Worm (Caenorhabditis elegans): ENCODE data around the gene srt-12.
"Not testable (repeated sequence)": the region's sequence is repeated elsewhere in the genome, so short reads cannot be mapped to it uniquely, and the experiment has no call there.

srt-12 gene

ce11 chrV:4219342-4219741, 23.0 kb downstream of the srt-12 start, which contains the start of gene nlp-9:
Gene nlp-9 (plus strand): TSS chrV:4219642.
- TF ChIP-seq ama-1 (optimal IDR thresholded peaks at IDR 0.05), result no peak
- no peak for TF ChIP-seq tbx-37 (GFP tag; conservative IDR thresholded peaks at IDR 0.05)
- TF ChIP-seq ets-7 (tag; optimal IDR thresholded peaks at IDR 0.05), result no peak
- no peak for TF ChIP-seq sea-1 (GFP tag; conservative IDR thresholded peaks at IDR 0.05)
- no peak for TF ChIP-seq F13C5.2 (tag; optimal IDR thresholded peaks at IDR 0.05)
- TF ChIP-seq tra-4 (tag; optimal IDR thresholded peaks at IDR 0.05), result no peak
- no peak for TF ChIP-seq tbx-11 (GFP tag; IDR thresholded peaks at IDR 0.05)
- no peak for TF ChIP-seq hmbx-1 (tag; optimal IDR thresholded peaks at IDR 0.05)
- TF ChIP-seq scrt-1 (GFP tag; IDR thresholded peaks at IDR 0.05), result no peak
- no peak for TF ChIP-seq flt-1 (GFP tag; IDR thresholded peaks at IDR 0.05)
- TF ChIP-seq ceh-13 (GFP tag; optimal IDR thresholded peaks at IDR 0.05), result no peak
- TF ChIP-seq aly-1 (tag; optimal IDR thresholded peaks at IDR 0.05), result no peak
- TF ChIP-seq ceh-36 (tag; optimal IDR thresholded peaks at IDR 0.05), result no peak
- TF ChIP-seq hnd-1 (tag; optimal IDR thresholded peaks at IDR 0.05), result no peak
- no peak for TF ChIP-seq hmg-4 (GFP tag; optimal IDR thresholded peaks at IDR 0.05)
- TF ChIP-seq pes-1 (GFP tag; IDR thresholded peaks at IDR 0.05), result no peak
- TF ChIP-seq B0310.2 (tag; optimal IDR thresholded peaks at IDR 0.05), result no peak

- TF ChIP-seq hmbx-1 (tag; optimal IDR thresholded peaks at IDR 0.05), result no peak
- TF ChIP-seq aly-1 (tag; optimal IDR thresholded peaks at IDR 0.05), result no peak
- TF ChIP-seq pes-1 (GFP tag; IDR thresholded peaks at IDR 0.05), result no peak
- TF ChIP-seq scrt-1 (GFP tag; IDR thresholded peaks at IDR 0.05), result no peak
- no peak for TF ChIP-seq F13C5.2 (tag; optimal IDR thresholded peaks at IDR 0.05)
- no peak for TF ChIP-seq ceh-13 (GFP tag; optimal IDR thresholded peaks at IDR 0.05)
- no peak for TF ChIP-seq hmg-4 (GFP tag; optimal IDR thresholded peaks at IDR 0.05)
Measured at ce11 chrV:4218268-4218667, 24.1 kb downstream of the srt-12 start.

- no peak for TF ChIP-seq ceh-36 (tag; optimal IDR thresholded peaks at IDR 0.05)
- no peak for TF ChIP-seq tbx-37 (GFP tag; conservative IDR thresholded peaks at IDR 0.05)
- no peak for TF ChIP-seq tra-4 (tag; optimal IDR thresholded peaks at IDR 0.05)
- TF ChIP-seq hnd-1 (tag; optimal IDR thresholded peaks at IDR 0.05), result no peak
- no peak for TF ChIP-seq F13C5.2 (tag; optimal IDR thresholded peaks at IDR 0.05)
- no peak for TF ChIP-seq hmg-4 (GFP tag; optimal IDR thresholded peaks at IDR 0.05)
Measured at ce11 chrV:4216902-4217301, 25.4 kb downstream of the srt-12 start.

- TF ChIP-seq hmbx-1 (tag; optimal IDR thresholded peaks at IDR 0.05); flt-1 (GFP tag; IDR thresholded peaks at IDR 0.05); ceh-13 (GFP tag; optimal IDR thresholded peaks at IDR 0.05): not testable (repeated sequence)
Measured at ce11 chrV:4215856-4216255, 26.5 kb downstream of the srt-12 start, which contains the start of gene H43I07.4. Gene H43I07.4 (plus strand): TSS chrV:4216156.

- TF ChIP-seq aly-1 (tag; optimal IDR thresholded peaks at IDR 0.05), result no peak
- no peak for TF ChIP-seq sea-1 (GFP tag; conservative IDR thresholded peaks at IDR 0.05)
- no peak for TF ChIP-seq hmg-4 (GFP tag; optimal IDR thresholded peaks at IDR 0.05)
- no peak for TF ChIP-seq ama-1 (optimal IDR thresholded peaks at IDR 0.05)
- TF ChIP-seq ceh-13 (GFP tag; optimal IDR thresholded peaks at IDR 0.05), result no peak
- TF ChIP-seq flt-1 (GFP tag; IDR thresholded peaks at IDR 0.05), result no peak
- no peak for TF ChIP-seq tbx-37 (GFP tag; conservative IDR thresholded peaks at IDR 0.05)
- no peak for TF ChIP-seq B0310.2 (tag; optimal IDR thresholded peaks at IDR 0.05)
- TF ChIP-seq tbx-11 (GFP tag; IDR thresholded peaks at IDR 0.05), result no peak
Measured at ce11 chrV:4211521-4211920, 30.8 kb downstream of the srt-12 start.

- TF ChIP-seq tbx-11 (GFP tag; IDR thresholded peaks at IDR 0.05) (no peak), flt-1 (GFP tag; IDR thresholded peaks at IDR 0.05) (no peak), scrt-1 (GFP tag; IDR thresholded peaks at IDR 0.05) (no peak), tra-4 (tag; optimal IDR thresholded peaks at IDR 0.05) (no peak), aly-1 (tag; optimal IDR thresholded peaks at IDR 0.05) (no peak), ama-1 (optimal IDR thresholded peaks at IDR 0.05) (no peak), F13C5.2 (tag; optimal IDR thresholded peaks at IDR 0.05) (no peak), hnd-1 (tag; optimal IDR thresholded peaks at IDR 0.05) (no peak), pes-1 (GFP tag; IDR thresholded peaks at IDR 0.05) (no peak), sea-1 (GFP tag; conservative IDR thresholded peaks at IDR 0.05) (no peak), hmg-4 (GFP tag; optimal IDR thresholded peaks at IDR 0.05) (no peak), tbx-37 (GFP tag; conservative IDR thresholded peaks at IDR 0.05) (no peak), ceh-36 (tag; optimal IDR thresholded peaks at IDR 0.05) (no peak), ceh-13 (GFP tag; optimal IDR thresholded peaks at IDR 0.05) (no peak)
Measured at ce11 chrV:4204421-4204820, 37.9 kb downstream of the srt-12 start, which contains the start of gene H43I07.1. Gene H43I07.1 (plus strand): TSS chrV:4204721.

- no peak for TF ChIP-seq tbx-37 (GFP tag; conservative IDR thresholded peaks at IDR 0.05)
- TF ChIP-seq tbx-11 (GFP tag; IDR thresholded peaks at IDR 0.05), result no peak
- no peak for TF ChIP-seq hmg-4 (GFP tag; optimal IDR thresholded peaks at IDR 0.05)
- TF ChIP-seq F13C5.2 (tag; optimal IDR thresholded peaks at IDR 0.05), result no peak
- no peak for TF ChIP-seq tra-4 (tag; optimal IDR thresholded peaks at IDR 0.05)
- no peak for TF ChIP-seq hmbx-1 (tag; optimal IDR thresholded peaks at IDR 0.05)
- no peak for TF ChIP-seq aly-1 (tag; optimal IDR thresholded peaks at IDR 0.05)
Measured at ce11 chrV:4199185-4199584, 43.1 kb downstream of the srt-12 start, which contains the start of gene rpac-40. Gene rpac-40 (plus strand): TSS chrV:4199485.

- no peak for TF ChIP-seq tbx-11 (GFP tag; IDR thresholded peaks at IDR 0.05)
- no peak for TF ChIP-seq pes-1 (GFP tag; IDR thresholded peaks at IDR 0.05)
- TF ChIP-seq sea-1 (GFP tag; conservative IDR thresholded peaks at IDR 0.05), result no peak
- no peak for TF ChIP-seq ceh-13 (GFP tag; optimal IDR thresholded peaks at IDR 0.05)
- no peak for TF ChIP-seq hnd-1 (tag; optimal IDR thresholded peaks at IDR 0.05)
- TF ChIP-seq aly-1 (tag; optimal IDR thresholded peaks at IDR 0.05), result no peak
- no peak for TF ChIP-seq ceh-36 (tag; optimal IDR thresholded peaks at IDR 0.05)
- TF ChIP-seq tbx-37 (GFP tag; conservative IDR thresholded peaks at IDR 0.05), result no peak
- TF ChIP-seq tra-4 (tag; optimal IDR thresholded peaks at IDR 0.05), result no peak
- no peak for TF ChIP-seq flt-1 (GFP tag; IDR thresholded peaks at IDR 0.05)
- TF ChIP-seq F13C5.2 (tag; optimal IDR thresholded peaks at IDR 0.05), result no peak
- TF ChIP-seq B0310.2 (tag; optimal IDR thresholded peaks at IDR 0.05), result no peak
- TF ChIP-seq ama-1 (optimal IDR thresholded peaks at IDR 0.05), result no peak
- TF ChIP-seq hmg-4 (GFP tag; optimal IDR thresholded peaks at IDR 0.05), result no peak
- TF ChIP-seq hmbx-1 (tag; optimal IDR thresholded peaks at IDR 0.05), result no peak
- no peak for TF ChIP-seq ets-7 (tag; optimal IDR thresholded peaks at IDR 0.05)
Measured at ce11 chrV:4195283-4195682, 47.0 kb downstream of the srt-12 start, which contains the start of gene algn-5. Gene algn-5 (plus strand): TSS chrV:4195577.
